Worm (Caenorhabditis elegans) whole organism, midembryonic: ENCODE results near the gene F31D4.8.

ENCODE experiments used
- T22C8.4 ChIP-seq: fragments of 200-800 bp; sonication (Bioruptor generic); IDR thresholded peaks from 2 replicates; pipeline ENCODE4 v1.3.6; 2022; ENCODE audit warnings: missing genetic modification characterization, missing compliant biosample characterization
- cog-1 ChIP-seq: sonication (generic microtip); optimal IDR thresholded peaks from 2 replicates; lab custom pipeline; 2016; ENCODE audit warnings: missing genetic modification characterization, missing compliant biosample characterization
- flt-1 ChIP-seq: fragments of 200-800 bp; sonication (Bioruptor generic); IDR thresholded peaks from 2 replicates; pipeline ENCODE4 v1.3.6; 2022; ENCODE audit warnings: missing genetic modification characterization, missing compliant biosample characterization
- klf-2 ChIP-seq: fragments of 200-800 bp; sonication (Bioruptor generic); conservative IDR thresholded peaks from 2 replicates; pipeline ENCODE4 v1.3.6; 2022; ENCODE audit warnings: missing genetic modification reagents, missing genetic modification characterization, missing compliant biosample characterization
- med-1 ChIP-seq: sonication (generic microtip); optimal IDR thresholded peaks from 2 replicates; lab custom pipeline; 2017; ENCODE audit warnings: missing genetic modification characterization, mild to moderate bottlenecking, missing compliant biosample characterization, antibody characterized with exemption, missing genetic modification reagents; ENCODE audit not compliant: insufficient read depth
- ref-1 ChIP-seq: fragments of 200-800 bp; sonication (Bioruptor generic); conservative IDR thresholded peaks from 2 replicates; pipeline ENCODE4 v1.3.6; 2022; ENCODE audit warnings: missing genetic modification reagents, missing genetic modification characterization, missing compliant biosample characterization
- tab-1 ChIP-seq: fragments of 200-800 bp; sonication (Bioruptor generic); IDR thresholded peaks from 2 replicates; pipeline ENCODE4 v1.3.6; 2022; ENCODE audit warnings: missing genetic modification characterization, missing compliant biosample characterization
- ztf-23 ChIP-seq: fragments of 200-800 bp; sonication (Bioruptor generic); IDR thresholded peaks from 2 replicates; pipeline ENCODE4 v1.3.6; 2022; ENCODE audit warnings: missing genetic modification reagents, missing genetic modification characterization, missing compliant biosample characterization
- ztf-29 ChIP-seq: fragments of 200-800 bp; sonication (Bioruptor generic); IDR thresholded peaks from 2 replicates; pipeline ENCODE4 v1.3.6; 2022; ENCODE audit warnings: missing genetic modification reagents, missing genetic modification characterization, missing compliant biosample characterization

Gene F31D4.8

DNA sequence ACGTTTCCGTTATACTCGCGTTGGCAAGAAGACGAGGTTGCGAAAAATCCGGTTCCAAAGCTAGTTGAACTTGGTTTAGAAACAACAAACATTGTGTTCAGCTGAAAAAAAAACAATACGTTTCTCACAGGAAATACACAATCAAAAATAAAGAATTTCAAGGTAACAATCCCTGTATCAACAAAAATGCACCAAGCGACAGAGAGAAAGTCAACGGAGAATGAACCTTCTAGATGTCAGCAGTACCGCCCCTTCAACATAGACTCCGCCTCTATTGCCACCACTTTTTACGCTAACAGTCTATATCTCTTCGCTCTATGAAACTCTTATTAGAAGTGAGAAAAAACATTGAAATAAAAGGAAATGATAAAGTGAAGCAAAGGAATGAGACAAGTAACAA is at the start of gene F31D4.8:
TSS of gene F31D4.8 (minus strand) at position 101 of the 400 bp plus-strand sequence.
- no peak for TF ChIP-seq ztf-23 (GFP tag; lab: Robert Waterston, UW)
- no peak for TF ChIP-seq cog-1
- TF ChIP-seq med-1 (GFP tag; lab: Kevin White, UChicago), result no peak
- TF ChIP-seq ztf-29 (GFP tag; lab: Robert Waterston, UW), result no peak

DNA sequence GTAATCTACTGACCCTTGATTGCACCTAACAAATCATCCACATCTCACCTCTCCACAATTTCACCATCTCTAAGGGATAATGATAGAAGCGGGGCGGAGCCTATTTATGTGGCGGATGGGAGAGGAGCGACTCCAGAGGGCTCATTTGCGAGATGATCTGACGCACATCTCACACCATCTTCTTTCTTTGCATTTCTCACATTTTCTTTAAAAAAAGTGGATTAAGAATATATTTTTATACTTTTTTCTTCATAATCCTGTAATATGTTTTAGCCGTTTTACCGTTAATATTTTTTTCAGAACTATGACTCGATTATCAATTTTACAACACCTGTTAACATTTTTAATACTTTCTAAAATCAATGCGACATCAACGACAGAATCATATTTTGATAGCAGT is 47.0 kb upstream of the F31D4.8 start, which contains the start of gene pbo-5:
TSS of gene pbo-5 (plus strand) at position 301 of the 400 bp plus-strand sequence.
- TF ChIP-seq ztf-29 (GFP tag; lab: Robert Waterston, UW), result no peak
- TF ChIP-seq cog-1, result no peak

DNA sequence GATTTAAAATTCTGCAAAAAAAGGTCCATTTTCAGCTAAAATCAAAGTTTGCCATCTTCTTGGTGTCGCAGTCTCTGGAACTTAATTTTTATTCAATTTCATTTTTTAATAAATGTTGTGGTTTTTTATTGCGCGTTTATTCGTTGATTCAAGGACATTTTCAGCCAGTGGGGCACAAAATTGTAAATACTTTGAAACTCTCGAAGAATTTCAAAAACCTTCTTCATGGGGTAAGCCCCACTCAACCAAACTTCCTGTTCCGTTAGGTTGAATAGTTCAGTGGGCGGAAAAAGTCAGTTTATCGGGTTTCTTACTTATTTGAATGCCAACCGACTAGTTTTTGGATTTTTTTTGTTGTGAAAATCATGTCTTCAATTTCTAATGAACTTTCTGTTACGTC is 41.9 kb upstream of the F31D4.8 start, which contains the start of gene ttll-9:
TSS of gene ttll-9 (plus strand) at position 301 of the 400 bp plus-strand sequence.
- TF ChIP-seq ref-1 (no peak), klf-2 (GFP tag; lab: Robert Waterston, UW) (no peak)

ce11 chrV:20909761-20910160 is 41.5 kb upstream of the F31D4.8 start:
- TF ChIP-seq T22C8.4 (GFP tag; lab: Robert Waterston, UW) (no peak), cog-1 (no peak), klf-2 (GFP tag; lab: Robert Waterston, UW) (no peak), flt-1 (GFP tag; lab: Robert Waterston, UW) (no peak), ztf-29 (GFP tag; lab: Robert Waterston, UW) (no peak), tab-1 (GFP tag; lab: Robert Waterston, UW) (no peak), ztf-23 (GFP tag; lab: Robert Waterston, UW) (no peak), ref-1 (no peak), med-1 (GFP tag; lab: Kevin White, UChicago) (no peak)

DNA sequence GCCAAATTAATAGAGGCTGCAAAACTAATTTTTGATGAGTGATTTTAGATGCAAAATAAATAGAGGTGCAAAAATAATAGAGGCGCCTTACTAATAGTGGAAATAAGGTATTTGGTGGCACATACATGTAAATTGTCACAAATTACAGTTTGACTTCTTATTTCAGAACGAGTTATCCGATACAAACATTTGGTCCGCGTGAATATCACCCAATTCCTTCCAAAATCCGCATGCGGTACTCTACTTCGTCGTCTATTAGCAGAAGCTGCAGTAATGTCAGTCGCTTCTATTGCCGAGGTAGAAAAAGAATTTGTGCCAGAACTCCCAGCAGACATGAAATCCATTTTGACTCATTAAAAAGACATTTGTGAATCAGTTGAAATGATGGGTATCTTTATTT is 38.7 kb upstream of the F31D4.8 start:
- no peak for TF ChIP-seq med-1 (GFP tag; lab: Kevin White, UChicago)
- TF ChIP-seq klf-2 (GFP tag; lab: Robert Waterston, UW), result no peak

ce11 chrV:20904094-20904268 is 35.8 kb upstream of the F31D4.8 start, which contains the start of gene acs-12:
Gene acs-12 (plus strand): TSS chrV:20904169.
- TF ChIP-seq med-1 (GFP tag; lab: Kevin White, UChicago) (no peak), ref-1 (no peak), cog-1 (no peak)

- no peak for TF ChIP-seq flt-1 (GFP tag; lab: Robert Waterston, UW)
- TF ChIP-seq med-1 (GFP tag; lab: Kevin White, UChicago), result no peak
- no peak for TF ChIP-seq ztf-23 (GFP tag; lab: Robert Waterston, UW)
- TF ChIP-seq cog-1, result no peak
- no peak for TF ChIP-seq tab-1 (GFP tag; lab: Robert Waterston, UW)
- no peak for TF ChIP-seq ztf-29 (GFP tag; lab: Robert Waterston, UW)
- TF ChIP-seq ref-1, result no peak
- no peak for TF ChIP-seq klf-2 (GFP tag; lab: Robert Waterston, UW)
- TF ChIP-seq T22C8.4 (GFP tag; lab: Robert Waterston, UW), result no peak
Observed at ce11 chrV:20903167-20904093, 35.2 kb upstream of the F31D4.8 start, which contains the start of gene amx-3. Gene amx-3 (minus strand): TSS chrV:20903714.

DNA sequence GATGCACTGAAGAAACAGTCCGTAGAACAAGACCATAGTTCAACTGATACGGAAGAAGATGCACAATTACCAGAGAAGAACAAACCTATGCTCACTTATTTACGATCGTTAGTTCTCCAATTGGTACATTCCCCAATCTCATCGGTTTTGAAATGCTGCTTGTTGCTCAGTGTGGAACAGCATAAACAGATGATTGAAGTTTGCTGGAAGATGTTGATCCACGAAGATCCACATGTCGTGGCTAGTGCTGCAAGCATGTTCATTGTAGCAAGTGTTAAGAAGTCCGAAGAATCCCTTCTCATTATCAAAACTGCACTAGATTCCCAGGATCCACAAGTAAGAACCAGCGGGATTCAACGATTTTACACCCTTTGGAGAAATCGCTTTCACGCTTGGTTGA is 23.6 kb upstream of the F31D4.8 start:
- TF ChIP-seq T22C8.4 (GFP tag; lab: Robert Waterston, UW) (no peak), tab-1 (GFP tag; lab: Robert Waterston, UW) (no peak), med-1 (GFP tag; lab: Kevin White, UChicago) (no peak), ztf-23 (GFP tag; lab: Robert Waterston, UW) (no peak), ztf-29 (GFP tag; lab: Robert Waterston, UW) (no peak), ref-1 (no peak), cog-1 (no peak), flt-1 (GFP tag; lab: Robert Waterston, UW) (no peak), klf-2 (GFP tag; lab: Robert Waterston, UW) (no peak)

DNA sequence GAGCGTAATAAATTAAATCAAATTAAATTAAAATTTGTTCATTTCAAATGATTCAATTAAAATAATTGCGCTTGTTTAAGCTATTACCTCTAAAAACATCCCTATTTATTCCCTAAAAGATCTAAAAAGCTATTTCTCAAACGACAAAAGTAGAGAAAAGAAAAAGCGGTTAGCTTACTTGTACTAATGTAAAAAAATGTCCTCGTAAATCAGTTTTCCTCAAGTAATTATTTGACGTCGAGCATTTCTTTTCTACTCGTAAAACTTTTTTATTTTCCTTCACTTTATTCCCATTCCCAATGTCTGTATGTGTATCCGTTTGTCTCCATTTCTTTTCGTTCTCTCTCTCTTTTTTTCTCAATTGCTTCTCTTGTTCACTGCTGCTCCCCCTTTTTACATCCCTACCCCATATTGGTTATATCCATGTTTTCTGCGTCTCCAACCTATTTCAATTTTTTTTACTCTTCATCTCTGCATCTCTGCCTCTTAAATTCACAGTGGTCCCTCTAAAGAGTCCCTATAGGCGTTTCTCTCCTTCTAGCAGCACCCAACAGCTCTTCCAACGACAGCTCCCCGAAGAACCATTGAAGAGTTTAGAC is 10.9 kb upstream of the F31D4.8 start, which contains the start of gene unc-80:
TSS of gene unc-80 (plus strand) at position 533 of the 599 bp plus-strand sequence.
- TF ChIP-seq T22C8.4 (GFP tag; lab: Robert Waterston, UW) (no peak), flt-1 (GFP tag; lab: Robert Waterston, UW) (no peak), ref-1 (no peak), klf-2 (GFP tag; lab: Robert Waterston, UW) (no peak), ztf-29 (GFP tag; lab: Robert Waterston, UW) (no peak), tab-1 (GFP tag; lab: Robert Waterston, UW) (no peak), med-1 (GFP tag; lab: Kevin White, UChicago) (no peak), cog-1 (no peak), ztf-23 (GFP tag; lab: Robert Waterston, UW) (no peak)

- TF ChIP-seq T22C8.4 (GFP tag; lab: Robert Waterston, UW) (no peak), ztf-23 (GFP tag; lab: Robert Waterston, UW) (no peak), ref-1 (no peak), med-1 (GFP tag; lab: Kevin White, UChicago) (no peak), tab-1 (GFP tag; lab: Robert Waterston, UW) (no peak), flt-1 (GFP tag; lab: Robert Waterston, UW) (no peak), ztf-29 (GFP tag; lab: Robert Waterston, UW) (no peak), cog-1 (no peak), klf-2 (GFP tag; lab: Robert Waterston, UW) (no peak)
Observed at ce11 chrV:20875324-20875723, 7.1 kb upstream of the F31D4.8 start.
